Worm (Caenorhabditis elegans) whole organism, midembryonic: ENCODE results near the gene ulp-1.

Experiments used
- flt-1 ChIP-seq: fragments of 200-800 bp; sonication (Bioruptor generic); IDR thresholded peaks from 2 replicates; pipeline ENCODE4 v1.3.6; 2022; ENCODE audit warnings: missing genetic modification characterization, missing compliant biosample characterization
- klf-2 ChIP-seq: fragments of 200-800 bp; sonication (Bioruptor generic); conservative IDR thresholded peaks from 2 replicates; pipeline ENCODE4 v1.3.6; 2022; ENCODE audit warnings: missing genetic modification reagents, missing genetic modification characterization, missing compliant biosample characterization
- med-1 ChIP-seq: sonication (generic microtip); optimal IDR thresholded peaks from 2 replicates; lab custom pipeline; 2017; ENCODE audit warnings: missing genetic modification characterization, mild to moderate bottlenecking, missing compliant biosample characterization, antibody characterized with exemption, missing genetic modification reagents; ENCODE audit not compliant: insufficient read depth
- tab-1 ChIP-seq: fragments of 200-800 bp; sonication (Bioruptor generic); IDR thresholded peaks from 2 replicates; pipeline ENCODE4 v1.3.6; 2022; ENCODE audit warnings: missing genetic modification characterization, missing compliant biosample characterization

DNA sequence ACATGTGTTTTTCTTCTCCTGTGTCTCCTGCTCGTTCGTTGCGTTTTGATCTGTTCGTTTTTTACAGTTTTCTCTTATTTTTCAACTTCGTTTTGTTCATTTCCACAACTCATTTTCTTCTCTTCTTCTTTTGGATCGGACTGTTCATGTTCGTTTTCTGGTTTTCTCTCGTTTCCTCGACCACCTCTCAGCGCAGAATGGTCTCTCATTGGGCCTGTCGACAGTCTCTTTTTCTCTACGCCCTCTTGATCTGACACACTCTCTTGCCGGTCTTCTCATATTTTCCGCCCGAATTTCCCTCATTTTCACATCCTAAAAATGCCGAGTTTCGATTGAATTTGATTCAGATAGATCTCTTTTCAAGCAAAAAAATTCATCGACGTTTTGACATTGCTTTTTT lies 12.0 kb upstream of the ulp-1 start:
- TF ChIP-seq tab-1 (GFP tag; lab: Robert Waterston, UW) (no peak), klf-2 (no peak), med-1 (no peak), flt-1 (GFP tag; lab: Robert Waterston, UW) (no peak)
